Fruit fly (Drosophila melanogaster) whole organism, embryonic: ENCODE data around the gene Xport-B.

ENCODE experiments used
- Asciz ChIP-seq: fragments of 200-800 bp; sonication (Bioruptor generic); optimal IDR thresholded peaks from 2 replicates; lab custom pipeline; 2017; ENCODE audit warnings: missing biosample characterization, mild to moderate bottlenecking, missing genetic modification characterization, missing genetic modification reagents
- C15 ChIP-seq: fragments of 200-800 bp; sonication (Bioruptor generic); IDR thresholded peaks from 3 replicates; pipeline ENCODE4 v1.3.6; 2022; ENCODE audit warnings: missing biosample characterization, missing genetic modification characterization
- CG10543 ChIP-seq: fragments of 200-800 bp; sonication (Bioruptor generic); optimal IDR thresholded peaks from 3 replicates; lab custom pipeline; 2017; ENCODE audit warnings: missing biosample characterization, mild to moderate bottlenecking, missing genetic modification characterization, moderate library complexity
- CG12104 ChIP-seq: fragments of 200-800 bp; sonication (Bioruptor generic); optimal IDR thresholded peaks from 3 replicates; lab custom pipeline; 2016; ENCODE audit warnings: missing biosample characterization, missing genetic modification characterization
- CG12155 ChIP-seq: fragments of 200-800 bp; sonication (Bioruptor generic); optimal IDR thresholded peaks from 3 replicates; lab custom pipeline; 2016; ENCODE audit warnings: missing biosample characterization, missing genetic modification characterization
- CG13624 ChIP-seq: fragments of 200-800 bp; sonication (Bioruptor generic); optimal IDR thresholded peaks from 2 replicates; lab custom pipeline; 2016; ENCODE audit warnings: missing biosample characterization, missing genetic modification characterization
- CG13775 ChIP-seq: fragments of 200-800 bp; sonication (Bioruptor generic); optimal IDR thresholded peaks from 3 replicates; lab custom pipeline; 2017; ENCODE audit warnings: missing biosample characterization, mild to moderate bottlenecking, missing genetic modification characterization
- CG15479 ChIP-seq: fragments of 200-800 bp; sonication (Bioruptor generic); optimal IDR thresholded peaks from 3 replicates; lab custom pipeline; 2019; ENCODE audit warnings: missing biosample characterization, mild to moderate bottlenecking, missing genetic modification characterization, moderate library complexity
- CG15514 ChIP-seq: fragments of 200-800 bp; sonication (Bioruptor generic); optimal IDR thresholded peaks from 3 replicates; lab custom pipeline; 2017; ENCODE audit warnings: missing biosample characterization, missing genetic modification characterization, mild to moderate bottlenecking, moderate library complexity, missing genetic modification reagents
- CG1647 ChIP-seq: fragments of 200-800 bp; sonication (Bioruptor generic); optimal IDR thresholded peaks from 3 replicates; lab custom pipeline; 2016; ENCODE audit warnings: missing biosample characterization, missing genetic modification characterization
- CG17802 ChIP-seq: fragments of 200-800 bp; sonication (Bioruptor generic); optimal IDR thresholded peaks from 2 replicates; lab custom pipeline; 2018; ENCODE audit warnings: missing biosample characterization, mild to moderate bottlenecking, missing genetic modification characterization, moderate library complexity
- CG32772 ChIP-seq: fragments of 200-800 bp; sonication (Bioruptor generic); IDR thresholded peaks from 2 replicates; pipeline ENCODE4 v1.3.6; 2022; ENCODE audit warnings: missing biosample characterization, missing genetic modification characterization
- CG3847 ChIP-seq: fragments of 200-800 bp; sonication (Bioruptor generic); IDR thresholded peaks from 2 replicates; pipeline ENCODE4 v1.3.6; 2022; ENCODE audit warnings: missing biosample characterization, missing genetic modification characterization
- CG4282 ChIP-seq: fragments of 200-800 bp; sonication (Bioruptor generic); optimal IDR thresholded peaks from 2 replicates; lab custom pipeline; 2016; ENCODE audit warnings: missing biosample characterization, missing genetic modification characterization
- CG43689 ChIP-seq: fragments of 200-800 bp; sonication (Bioruptor generic); IDR thresholded peaks from 2 replicates; pipeline ENCODE4 v1.3.6; 2022; ENCODE audit warnings: missing biosample characterization, missing genetic modification characterization
- CG4617 ChIP-seq: fragments of 200-800 bp; sonication (Bioruptor generic); optimal IDR thresholded peaks from 3 replicates; lab custom pipeline; 2016; ENCODE audit warnings: missing biosample characterization, missing genetic modification characterization, borderline replicate concordance
- CG7745 ChIP-seq: fragments of 200-800 bp; sonication (Bioruptor generic); optimal IDR thresholded peaks from 2 replicates; lab custom pipeline; 2018; ENCODE audit warnings: missing biosample characterization, mild to moderate bottlenecking, missing genetic modification characterization, moderate library complexity
- CG7839 ChIP-seq: fragments of 200-800 bp; sonication (Bioruptor generic); optimal IDR thresholded peaks from 3 replicates; lab custom pipeline; 2018; ENCODE audit warnings: missing biosample characterization, mild to moderate bottlenecking, missing genetic modification characterization, moderate library complexity
- CG7928 ChIP-seq: fragments of 200-800 bp; sonication (Bioruptor generic); optimal IDR thresholded peaks from 2 replicates; lab custom pipeline; 2017; ENCODE audit warnings: missing biosample characterization, mild to moderate bottlenecking, missing genetic modification characterization
- CG9932 ChIP-seq: fragments of 200-800 bp; sonication (Bioruptor generic); IDR thresholded peaks from 2 replicates; pipeline ENCODE4 v1.3.6; 2022; ENCODE audit warnings: missing biosample characterization, missing genetic modification characterization
- D19B ChIP-seq: fragments of 200-800 bp; sonication (Bioruptor generic); optimal IDR thresholded peaks from 2 replicates; lab custom pipeline; 2017; ENCODE audit warnings: missing biosample characterization, mild to moderate bottlenecking, missing genetic modification characterization
- Doc3 ChIP-seq: fragments of 200-800 bp; sonication (Bioruptor generic); IDR thresholded peaks from 3 replicates; pipeline ENCODE4 v1.3.6; 2022; ENCODE audit warnings: missing biosample characterization, missing genetic modification characterization; ENCODE audit not compliant: partially characterized antibody
- Fer2 ChIP-seq: fragments of 200-800 bp; sonication (Bioruptor generic); optimal IDR thresholded peaks from 2 replicates; lab custom pipeline; 2018; ENCODE audit warnings: missing biosample characterization, mild to moderate bottlenecking, missing genetic modification characterization, moderate library complexity
- Hand ChIP-seq: fragments of 200-800 bp; sonication (Bioruptor generic); optimal IDR thresholded peaks from 2 replicates; lab custom pipeline; 2017; ENCODE audit warnings: mild to moderate bottlenecking, missing biosample characterization, missing genetic modification reagents, missing genetic modification characterization
- HmgD ChIP-seq: fragments of 200-800 bp; sonication (Bioruptor generic); optimal IDR thresholded peaks from 3 replicates; lab custom pipeline; 2016; ENCODE audit warnings: missing biosample characterization, missing genetic modification characterization
- Hr3 ChIP-seq: fragments of 200-800 bp; sonication (Bioruptor generic); optimal IDR thresholded peaks from 3 replicates; lab custom pipeline; 2016; ENCODE audit warnings: missing biosample characterization, missing genetic modification characterization
- Hr39 ChIP-seq: fragments of >200 bp; optimal IDR thresholded peaks from 2 replicates; lab custom pipeline; 2017
- Hr51 ChIP-seq, 2 experiments: fragments of 200-800 bp; sonication (Bioruptor generic); optimal IDR thresholded peaks; 2 replicates in 1 of 2; 3 replicates in 1 of 2; lab custom pipeline; 2016 to 2018; ENCODE audit warnings: missing biosample characterization in 2 of 2, missing genetic modification characterization in 2 of 2, mild to moderate bottlenecking in 1 of 2, moderate library complexity in 1 of 2
- Meics ChIP-seq: fragments of 200-800 bp; sonication (Bioruptor generic); optimal IDR thresholded peaks from 2 replicates; lab custom pipeline; 2017; ENCODE audit warnings: missing biosample characterization, mild to moderate bottlenecking, missing genetic modification characterization
- NK7.1 ChIP-seq: fragments of 200-800 bp; sonication (Bioruptor generic); optimal IDR thresholded peaks from 3 replicates; lab custom pipeline; 2016; ENCODE audit warnings: missing biosample characterization, missing genetic modification characterization
- Poxn ChIP-seq: fragments of 200-800 bp; sonication (Bioruptor generic); IDR thresholded peaks from 2 replicates; pipeline ENCODE4 v1.3.6; 2022; ENCODE audit warnings: missing biosample characterization, missing genetic modification characterization
- Taf1 ChIP-seq: fragments of 200-800 bp; sonication (Bioruptor generic); IDR thresholded peaks from 2 replicates; pipeline ENCODE4 v1.3.6; 2022; ENCODE audit warnings: missing biosample characterization, missing genetic modification characterization
- ato ChIP-seq: fragments of 200-800 bp; sonication (Bioruptor generic); IDR thresholded peaks from 2 replicates; pipeline ENCODE4 v1.3.6; 2022; ENCODE audit warnings: missing biosample characterization, missing genetic modification characterization; ENCODE audit not compliant: partially characterized antibody
- bab2 ChIP-seq: fragments of 200-800 bp; sonication (Bioruptor generic); optimal IDR thresholded peaks from 2 replicates; lab custom pipeline; 2016; ENCODE audit warnings: missing biosample characterization, missing genetic modification characterization
- cwo ChIP-seq: fragments of 200-800 bp; sonication (Bioruptor generic); optimal IDR thresholded peaks from 3 replicates; lab custom pipeline; 2017; ENCODE audit warnings: missing biosample characterization, missing genetic modification characterization, mild to moderate bottlenecking, moderate library complexity, missing genetic modification reagents
- dpn ChIP-seq, 2 experiments: fragments of 200-800 bp; sonication (Bioruptor generic); optimal IDR thresholded peaks; 3 replicates each; lab custom pipeline; 2016; ENCODE audit warnings: missing biosample characterization in 2 of 2, missing genetic modification characterization in 2 of 2
- gem ChIP-seq: fragments of 200-800 bp; sonication (Bioruptor generic); optimal IDR thresholded peaks from 2 replicates; lab custom pipeline; 2019; ENCODE audit warnings: missing biosample characterization, mild to moderate bottlenecking, missing genetic modification characterization, moderate library complexity
- her ChIP-seq: fragments of 200-800 bp; sonication (Bioruptor generic); optimal IDR thresholded peaks from 2 replicates; lab custom pipeline; 2016; ENCODE audit warnings: missing biosample characterization, missing genetic modification characterization
- kay ChIP-seq: fragments of 200-800 bp; sonication (Bioruptor generic); optimal IDR thresholded peaks from 2 replicates; lab custom pipeline; 2016; ENCODE audit warnings: missing biosample characterization, missing genetic modification characterization
- lab ChIP-seq: fragments of 200-800 bp; sonication (Bioruptor generic); optimal IDR thresholded peaks from 3 replicates; lab custom pipeline; 2017; ENCODE audit warnings: missing biosample characterization, missing genetic modification characterization, mild to moderate bottlenecking, moderate library complexity, missing genetic modification reagents
- maf-S ChIP-seq: fragments of 200-800 bp; sonication (Bioruptor generic); optimal IDR thresholded peaks from 2 replicates; lab custom pipeline; 2016; ENCODE audit warnings: missing biosample characterization, missing genetic modification characterization
- nau ChIP-seq: fragments of 200-800 bp; sonication (Bioruptor generic); optimal IDR thresholded peaks from 3 replicates; lab custom pipeline; 2017; ENCODE audit warnings: missing biosample characterization, mild to moderate bottlenecking, missing genetic modification characterization, missing genetic modification reagents
- nerfin-2 ChIP-seq: fragments of 200-800 bp; sonication (Bioruptor generic); IDR thresholded peaks from 2 replicates; pipeline ENCODE4 v1.3.6; 2022; ENCODE audit warnings: missing biosample characterization, missing genetic modification characterization; ENCODE audit not compliant: partially characterized antibody
- odd ChIP-seq: fragments of 200-800 bp; sonication (Bioruptor generic); optimal IDR thresholded peaks from 2 replicates; lab custom pipeline; 2017; ENCODE audit warnings: missing biosample characterization, mild to moderate bottlenecking, missing genetic modification characterization
- prd ChIP-seq, 3 experiments: fragments of >200 bp in 2 of 3; fragments of 200-800 bp in 1 of 3; sonication (Bioruptor generic) in 1 of 3; optimal IDR thresholded peaks in 2 of 3; IDR thresholded peaks in 1 of 3; 2 replicates in 2 of 3; 3 replicates in 1 of 3; pipeline versions ENCODE4 v1.3.6 to Lab custom; 2017 to 2022; ENCODE audit warnings: missing biosample characterization in 1 of 3, missing genetic modification characterization in 1 of 3
- tin ChIP-seq: fragments of 200-800 bp; sonication (Bioruptor generic); optimal IDR thresholded peaks from 3 replicates; lab custom pipeline; 2016; ENCODE audit warnings: missing biosample characterization, missing genetic modification characterization
- toy ChIP-seq: fragments of 200-800 bp; sonication (Bioruptor generic); IDR thresholded peaks from 2 replicates; pipeline ENCODE4 v1.3.6; 2022; ENCODE audit warnings: missing biosample characterization, missing genetic modification characterization
- twi ChIP-seq: fragments of 200-800 bp; optimal IDR thresholded peaks from 2 replicates; lab custom pipeline; 2019; ENCODE audit warnings: missing biosample characterization, mild to moderate bottlenecking, missing genetic modification characterization, moderate library complexity
- unc-4 ChIP-seq: fragments of 200-800 bp; sonication (Bioruptor generic); IDR thresholded peaks from 2 replicates; pipeline ENCODE4 v1.3.6; 2022; ENCODE audit warnings: missing biosample characterization, missing genetic modification characterization; ENCODE audit not compliant: partially characterized antibody
- zfh2 ChIP-seq: fragments of 200-800 bp; sonication (Bioruptor generic); optimal IDR thresholded peaks from 2 replicates; lab custom pipeline; 2016; ENCODE audit warnings: missing biosample characterization, missing genetic modification characterization

Gene Xport-B

DNA sequence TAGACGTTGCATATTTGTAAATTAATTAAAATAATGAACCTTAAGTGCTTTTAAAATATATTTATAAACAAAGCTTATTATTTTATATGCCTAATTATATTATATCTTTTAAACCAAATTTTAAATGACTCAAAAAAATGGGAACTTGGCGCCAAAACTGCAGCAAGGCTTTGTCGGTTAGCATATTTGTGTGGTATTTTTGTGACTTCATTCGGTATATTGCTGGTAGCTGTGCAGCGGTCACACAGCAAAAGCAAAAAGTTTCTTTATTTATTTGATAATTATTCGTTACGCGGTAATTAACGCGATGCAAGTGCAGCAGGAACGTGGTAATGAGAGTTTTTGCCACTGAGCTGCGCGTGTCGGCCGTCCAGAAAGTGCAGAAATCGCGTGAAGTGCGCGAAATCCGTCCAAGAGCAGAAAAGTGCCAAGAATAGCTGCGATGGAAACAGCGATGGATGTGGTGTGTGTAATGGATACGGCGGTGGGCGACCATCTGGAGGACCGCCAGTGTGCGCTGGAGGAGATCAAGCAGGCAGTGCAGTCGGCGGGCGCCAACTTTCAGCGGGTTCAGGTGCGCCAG, 35.7 kb downstream of the Xport-B start, which contains the start of gene Ask1 (continued):
- TF ChIP-seq maf-S (GFP tag; lab: Kevin White, UChicago): no peak
- no peak for TF ChIP-seq CG9932 (GFP tag; lab: Robert Waterston, UW)
- TF ChIP-seq Hr3: no peak
- no peak for TF ChIP-seq kay (GFP tag; lab: Kevin White, UChicago)
- no peak for TF ChIP-seq CG15479 (GFP tag; lab: Kevin White, UChicago)
- no peak for TF ChIP-seq Meics
- TF ChIP-seq Taf1 (GFP tag; lab: Robert Waterston, UW): no peak
- TF ChIP-seq CG7928 (GFP tag; lab: Kevin White, UChicago): no peak
- no peak for TF ChIP-seq CG3847 (GFP tag; lab: Robert Waterston, UW)
- TF ChIP-seq CG4282 (GFP tag; lab: Kevin White, UChicago): no peak
- no peak for TF ChIP-seq D19B
- no peak for TF ChIP-seq odd
- TF ChIP-seq tin (GFP tag; lab: Kevin White, UChicago): no peak
- TF ChIP-seq CG32772 (GFP tag; lab: Robert Waterston, UW): no peak
- no peak for TF ChIP-seq nerfin-2
- peak; percentile 81 for TF ChIP-seq CG4617 (GFP tag; lab: Kevin White, UChicago)
- peak; percentile 44 for TF ChIP-seq CG15514 (GFP tag; lab: Kevin White, UChicago)
- no peak for TF ChIP-seq ato (GFP tag; lab: Robert Waterston, UW)
- no peak for TF ChIP-seq Fer2
- no peak for TF ChIP-seq toy (GFP tag; lab: Robert Waterston, UW)
- TF ChIP-seq Doc3 (GFP tag; lab: Robert Waterston, UW): no peak
- no peak for TF ChIP-seq twi (tag; lab: Kevin White, UChicago)
- no peak for TF ChIP-seq CG12155
- no peak for TF ChIP-seq dpn (GFP tag; optimal IDR thresholded peaks at IDR 0.05; lab: Kevin White, UChicago)
- no peak for TF ChIP-seq CG12104 (GFP tag; lab: Kevin White, UChicago)
- TF ChIP-seq nau: no peak
- no peak for TF ChIP-seq CG13624
- TF ChIP-seq CG43689 (GFP tag; lab: Robert Waterston, UW): no peak
- no peak for TF ChIP-seq CG7839 (tag; lab: Kevin White, UChicago)
- TF ChIP-seq Poxn: no peak
- no peak for TF ChIP-seq Hand (GFP tag; lab: Kevin White, UChicago)
- TF ChIP-seq cwo: no peak
- no peak for TF ChIP-seq HmgD (GFP tag; lab: Kevin White, UChicago)
- no peak for TF ChIP-seq prd (optimal IDR thresholded peaks at IDR 0.05; lab: Kevin White, UChicago)
- TF ChIP-seq prd (GFP tag; IDR thresholded peaks at IDR 0.05; lab: Robert Waterston, UW): no peak
- TF ChIP-seq CG7745: peak; percentile 3
- no peak for TF ChIP-seq NK7.1 (GFP tag; lab: Kevin White, UChicago)
- no peak for TF ChIP-seq C15 (GFP tag; lab: Robert Waterston, UW)
- TF ChIP-seq her (GFP tag; lab: Kevin White, UChicago): no peak
- no peak for TF ChIP-seq unc-4 (GFP tag; lab: Robert Waterston, UW)
- no peak for TF ChIP-seq gem (tag; lab: Kevin White, UChicago)
- TF ChIP-seq CG1647 (GFP tag; lab: Kevin White, UChicago): no peak
- no peak for TF ChIP-seq CG10543 (GFP tag; lab: Kevin White, UChicago)
- TF ChIP-seq Hr51 (GFP tag; optimal IDR thresholded peaks at IDR 0.05; lab: Kevin White, UChicago): no peak
- no peak for TF ChIP-seq zfh2 (GFP tag; lab: Kevin White, UChicago)
- TF ChIP-seq lab: no peak
- TF ChIP-seq bab2: no peak
- TF ChIP-seq CG13775: no peak
- TF ChIP-seq CG17802 (tag; lab: Kevin White, UChicago): no peak
- no peak for TF ChIP-seq Hr39
- no peak for TF ChIP-seq Asciz (GFP tag; lab: Kevin White, UChicago)
